Worm (Caenorhabditis elegans) whole organism, L1 larva: ENCODE measurements around the gene emg-1.

ENCODE experiments used
- aha-1 ChIP-seq: fragments of 150-350 bp; optimal IDR thresholded peaks from 2 replicates; lab custom pipeline; 2014; ENCODE audit warnings: missing biosample characterization, missing genetic modification characterization
- alr-1 ChIP-seq: fragments of 200-800 bp; sonication (Bioruptor generic); optimal IDR thresholded peaks from 2 replicates; lab custom pipeline; 2018; ENCODE audit warnings: borderline replicate concordance, mild to moderate bottlenecking, missing genetic modification characterization, missing compliant biosample characterization
- blmp-1 ChIP-seq: fragments of 150-350 bp; optimal IDR thresholded peaks from 2 replicates; lab custom pipeline; 2014; ENCODE audit warnings: missing biosample characterization, missing genetic modification characterization
- ceh-90 ChIP-seq: sonication (generic microtip); optimal IDR thresholded peaks from 2 replicates; lab custom pipeline; 2016; ENCODE audit warnings: missing genetic modification characterization, missing compliant biosample characterization
- ces-1 ChIP-seq: fragments of 150-350 bp; optimal IDR thresholded peaks from 2 replicates; lab custom pipeline; 2014; ENCODE audit warnings: missing biosample characterization, missing genetic modification reagents, missing genetic modification characterization
- efl-1 ChIP-seq, 4 experiments: fragments of 150-350 bp; optimal IDR thresholded peaks in 3 of 4; peaks in 1 of 4; 1 replicate in 1 of 4; 2 replicates in 3 of 4; lab custom pipeline; 2014; ENCODE audit warnings: missing biosample characterization in 2 of 4, missing genetic modification characterization in 2 of 4, missing genetic modification reagents in 2 of 4
- egl-13 ChIP-seq: sonication (generic microtip); optimal IDR thresholded peaks from 2 replicates; lab custom pipeline; 2016; ENCODE audit warnings: missing genotype, missing genetic modification reagents, missing genetic modification characterization, missing compliant biosample characterization
- elt-3 ChIP-seq, 6 experiments: fragments of 150-350 bp in 1 of 6; sonication (generic microtip); optimal IDR thresholded peaks; 2 replicates each; lab custom pipeline; 2017 to 2018; ENCODE audit warnings: missing biosample characterization in 6 of 6, missing genetic modification characterization in 6 of 6, inconsistent platforms in 1 of 6
- ets-5 ChIP-seq: fragments of 200-800 bp; sonication (Bioruptor generic); IDR thresholded peaks from 2 replicates; pipeline ENCODE4 v1.3.6; 2022; ENCODE audit warnings: missing genetic modification characterization, missing compliant biosample characterization
- fkh-10 ChIP-seq: sonication (generic microtip); optimal IDR thresholded peaks from 2 replicates; lab custom pipeline; 2017; ENCODE audit warnings: missing biosample characterization, missing genetic modification reagents, missing genetic modification characterization
- fos-1 ChIP-seq: fragments of 150-350 bp; optimal IDR thresholded peaks from 2 replicates; lab custom pipeline; 2014; ENCODE audit warnings: missing biosample characterization, missing genetic modification characterization
- hlh-17 ChIP-seq: fragments of 200-800 bp; sonication (Bioruptor generic); optimal IDR thresholded peaks from 2 replicates; lab custom pipeline; 2018; ENCODE audit warnings: missing genetic modification characterization, mild to moderate bottlenecking, missing compliant biosample characterization, moderate library complexity, borderline replicate concordance
- irx-1 ChIP-seq: sonication (generic microtip); optimal IDR thresholded peaks from 2 replicates; lab custom pipeline; 2016; ENCODE audit warnings: missing genetic modification characterization, missing compliant biosample characterization
- jun-1 ChIP-seq: fragments of 150-350 bp; optimal IDR thresholded peaks from 2 replicates; lab custom pipeline; 2014; ENCODE audit warnings: missing biosample characterization, missing genetic modification reagents, missing genetic modification characterization
- lin-14 ChIP-seq: fragments of 200-800 bp; sonication (Bioruptor generic); optimal IDR thresholded peaks from 2 replicates; lab custom pipeline; 2018; ENCODE audit warnings: mild to moderate bottlenecking, missing genetic modification characterization, moderate library complexity, missing compliant biosample characterization
- lin-35 ChIP-seq, 2 experiments: fragments of 150-350 bp; optimal IDR thresholded peaks; 2 replicates each; lab custom pipeline; 2014; ENCODE audit warnings: missing biosample characterization in 2 of 2, missing genetic modification characterization in 2 of 2, missing genetic modification reagents in 2 of 2
- lin-39 ChIP-seq: fragments of 150-350 bp; optimal IDR thresholded peaks from 2 replicates; lab custom pipeline; 2014; ENCODE audit warnings: missing biosample characterization, missing genetic modification reagents, missing genetic modification characterization
- mep-1 ChIP-seq: fragments of 150-350 bp; optimal IDR thresholded peaks from 2 replicates; lab custom pipeline; 2014; ENCODE audit warnings: missing biosample characterization, missing genetic modification characterization
- nhr-12 ChIP-seq: sonication (generic microtip); optimal IDR thresholded peaks from 2 replicates; lab custom pipeline; 2017; ENCODE audit warnings: missing biosample characterization, missing genetic modification characterization
- nhr-19 ChIP-seq: fragments of 200-800 bp; sonication (Bioruptor generic); conservative IDR thresholded peaks from 2 replicates; pipeline ENCODE4 v1.3.6; 2022; ENCODE audit warnings: missing genetic modification characterization, missing compliant biosample characterization
- nhr-47 ChIP-seq: sonication (generic microtip); optimal IDR thresholded peaks from 2 replicates; lab custom pipeline; 2016; ENCODE audit warnings: mild to moderate bottlenecking, missing genetic modification characterization, moderate library complexity, missing compliant biosample characterization
- nhr-85 ChIP-seq: sonication (generic microtip); peaks from one replicate; lab custom pipeline; 2016; ENCODE audit warnings: missing genetic modification characterization, inconsistent platforms, missing compliant biosample characterization
- nhr-90 ChIP-seq: sonication (generic microtip); optimal IDR thresholded peaks from 2 replicates; lab custom pipeline; 2016; ENCODE audit warnings: mild to moderate bottlenecking, missing genetic modification characterization, missing compliant biosample characterization; ENCODE audit not compliant: poor library complexity
- rnt-1 ChIP-seq: sonication (generic microtip); optimal IDR thresholded peaks from 2 replicates; lab custom pipeline; 2016; ENCODE audit warnings: mild to moderate bottlenecking, missing genetic modification characterization, moderate library complexity, missing compliant biosample characterization
- snu-23 ChIP-seq: sonication (generic microtip); optimal IDR thresholded peaks from 2 replicates; lab custom pipeline; 2016; ENCODE audit warnings: missing genetic modification characterization, missing compliant biosample characterization
- sptf-1 ChIP-seq: fragments of 150-350 bp; optimal IDR thresholded peaks from 2 replicates; lab custom pipeline; 2014; ENCODE audit warnings: missing biosample characterization, missing genetic modification characterization
- sup-37 ChIP-seq: fragments of 200-800 bp; sonication (Bioruptor generic); optimal IDR thresholded peaks from 2 replicates; lab custom pipeline; 2018; ENCODE audit warnings: mild to moderate bottlenecking, missing genetic modification characterization, missing compliant biosample characterization
- tbx-2 ChIP-seq: sonication (generic microtip); optimal IDR thresholded peaks from 2 replicates; lab custom pipeline; 2016; ENCODE audit warnings: missing genetic modification characterization, missing compliant biosample characterization
- unc-130 ChIP-seq: fragments of 150-350 bp; optimal IDR thresholded peaks from 2 replicates; lab custom pipeline; 2017; ENCODE audit warnings: missing biosample characterization, missing genetic modification characterization, inconsistent platforms
- unc-98 ChIP-seq: fragments of 200-800 bp; sonication (Bioruptor generic); IDR thresholded peaks from 2 replicates; pipeline ENCODE4 v1.3.6; 2022; ENCODE audit warnings: missing genetic modification characterization, missing compliant biosample characterization
- xbp-1 ChIP-seq: sonication (generic microtip); optimal IDR thresholded peaks from 2 replicates; lab custom pipeline; 2016; ENCODE audit warnings: missing genetic modification characterization, missing compliant biosample characterization
- zag-1 ChIP-seq: fragments of 150-350 bp; optimal IDR thresholded peaks from 2 replicates; lab custom pipeline; 2014; ENCODE audit warnings: missing biosample characterization, missing genetic modification characterization
- zip-4 ChIP-seq: fragments of 200-800 bp; sonication (Bioruptor generic); optimal IDR thresholded peaks from 2 replicates; lab custom pipeline; 2018; ENCODE audit warnings: mild to moderate bottlenecking, missing genetic modification characterization, moderate library complexity, missing compliant biosample characterization

emg-1 gene

ce11 chrIII:10657661-10658060 is 8.3 kb downstream of the emg-1 start:
- TF ChIP-seq efl-1 (optimal IDR thresholded peaks at IDR 0.05; lab: Kevin White, UChicago) (no peak), efl-1 (GFP tag; optimal IDR thresholded peaks at IDR 0.05 in 1 of 2; lab: Kevin White, UChicago) (peak in 1 of 2 experiments; percentile 22), sptf-1 (tag; lab: Kevin White, UChicago) (no peak)

DNA sequence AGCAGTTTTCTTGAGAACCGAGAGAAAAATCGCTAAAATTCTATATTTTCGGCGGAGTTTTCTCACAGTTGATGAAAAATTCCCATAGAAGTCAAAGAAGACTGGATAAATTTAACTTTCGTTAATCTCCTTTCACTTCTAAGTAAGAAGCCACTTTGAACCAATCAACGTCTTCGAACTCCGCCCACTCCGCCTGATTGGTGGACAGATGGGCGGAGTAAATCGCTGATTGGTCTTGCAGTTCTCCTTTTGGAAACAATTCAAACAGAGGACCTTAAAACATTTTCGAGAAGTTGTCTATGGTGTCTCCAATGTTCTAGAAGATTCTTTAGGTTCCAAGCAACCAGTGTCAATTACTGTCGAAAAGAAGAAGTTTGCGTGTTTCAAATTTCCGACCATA is 9.1 kb downstream of the emg-1 start:
- TF ChIP-seq lin-39 (tag; lab: Kevin White, UChicago): no peak
- TF ChIP-seq nhr-90: no peak
- TF ChIP-seq fos-1 (tag; lab: Kevin White, UChicago): no peak

DNA sequence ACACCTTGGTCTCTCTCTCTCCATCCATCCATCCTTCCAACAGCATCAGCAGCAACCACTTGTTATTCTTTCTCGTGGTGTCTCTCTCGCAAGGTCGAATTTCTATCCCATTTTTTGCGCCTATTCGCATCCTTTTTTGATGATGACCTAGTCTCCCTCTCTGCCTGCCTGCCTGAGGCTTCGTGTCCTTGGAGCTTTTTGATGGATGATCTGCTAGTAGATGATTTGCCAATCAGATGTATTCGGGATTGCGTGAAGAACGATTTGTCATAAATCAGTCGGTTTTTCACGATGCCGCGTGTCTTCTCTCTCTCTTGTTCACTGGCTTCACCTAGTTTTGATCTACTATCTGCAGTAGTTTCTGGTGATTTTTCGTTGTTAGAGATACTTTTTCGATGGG is 12.0 kb downstream of the emg-1 start:
- TF ChIP-seq lin-14 (GFP tag; lab: Kevin White, UChicago) (peak; percentile 38), nhr-85 (tag; lab: Kevin White, UChicago) (peak; percentile 79), elt-3 (tag; optimal IDR thresholded peaks at IDR 0.05; lab: Kevin White, UChicago) (peak in 1 of 6 experiments; percentile 6), blmp-1 (peak; percentile 58), fkh-10 (GFP tag; lab: Kevin White, UChicago) (no peak)

DNA sequence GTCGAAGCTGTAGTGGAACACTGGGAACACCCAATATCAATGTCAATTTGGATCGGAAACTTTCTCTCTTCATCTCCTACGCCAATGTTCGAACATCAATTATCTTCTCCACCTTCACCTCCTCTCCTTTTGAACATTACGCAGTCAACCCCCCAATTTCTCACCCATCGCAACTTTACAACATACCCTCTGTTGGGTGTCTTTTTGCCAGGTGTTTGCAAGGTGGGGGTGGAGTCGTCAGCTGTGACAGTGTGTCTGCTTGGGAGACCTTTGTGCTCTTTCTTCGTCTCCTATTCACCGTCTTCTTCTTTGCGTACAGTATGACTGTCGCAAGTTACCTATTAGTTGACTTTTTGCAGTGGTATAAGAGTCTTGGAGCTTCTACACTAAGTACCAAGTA is 17.3 kb downstream of the emg-1 start:
- no peak for TF ChIP-seq nhr-47
- no peak for TF ChIP-seq snu-23 (GFP tag; lab: Kevin White, UChicago)
- TF ChIP-seq nhr-85 (tag; lab: Kevin White, UChicago): peak; percentile 55
- TF ChIP-seq ces-1 (GFP tag; lab: Kevin White, UChicago): no peak

ce11 chrIII:10671894-10672293 is 22.6 kb downstream of the emg-1 start:
- TF ChIP-seq rnt-1 (tag; lab: Kevin White, UChicago) (no peak), tbx-2 (tag; lab: Kevin White, UChicago) (no peak), elt-3 (tag; optimal IDR thresholded peaks at IDR 0.05; lab: Kevin White, UChicago) (no peak), efl-1 (optimal IDR thresholded peaks at IDR 0.05; lab: Kevin White, UChicago) (no peak), efl-1 (GFP tag; optimal IDR thresholded peaks at IDR 0.05 in 1 of 2; lab: Kevin White, UChicago) (peak in 1 of 2 experiments; percentile 60), aha-1 (tag; lab: Kevin White, UChicago) (no peak), nhr-47 (no peak), jun-1 (no peak), nhr-12 (tag; lab: Kevin White, UChicago) (no peak), blmp-1 (peak; percentile 83), fos-1 (tag; lab: Kevin White, UChicago) (no peak)
- TF ChIP-seq, all 84 proteins: peak for 2

- TF ChIP-seq lin-35 (GFP tag; optimal IDR thresholded peaks at IDR 0.05; lab: Kevin White, UChicago): no peak
- no peak for TF ChIP-seq nhr-12 (tag; lab: Kevin White, UChicago)
- TF ChIP-seq unc-130 (tag; lab: Kevin White, UChicago): no peak
- no peak for TF ChIP-seq ets-5 (GFP tag; lab: Robert Waterston, UW)
- TF ChIP-seq egl-13 (tag; lab: Kevin White, UChicago): no peak
- no peak for TF ChIP-seq sup-37 (GFP tag; lab: Kevin White, UChicago)
- no peak for TF ChIP-seq irx-1 (tag; lab: Kevin White, UChicago)
- no peak for TF ChIP-seq hlh-17 (GFP tag; lab: Kevin White, UChicago)
- TF ChIP-seq nhr-19 (GFP tag; lab: Robert Waterston, UW): no peak
- no peak for TF ChIP-seq xbp-1 (tag; lab: Kevin White, UChicago)
- no peak for TF ChIP-seq tbx-2 (tag; lab: Kevin White, UChicago)
- TF ChIP-seq ceh-90 (tag; lab: Kevin White, UChicago): no peak
- no peak for TF ChIP-seq zag-1 (tag; lab: Kevin White, UChicago)
- TF ChIP-seq alr-1 (tag; lab: Kevin White, UChicago): no peak
- no peak for TF ChIP-seq mep-1
- no peak for TF ChIP-seq zip-4 (GFP tag; lab: Kevin White, UChicago)
- no peak for TF ChIP-seq unc-98
Observed at ce11 chrIII:10678971-10679370, 29.7 kb downstream of the emg-1 start, which contains the start of gene Y39A1A.16. TSS of gene Y39A1A.16 (plus strand) at chrIII:10679271.
